Fruit fly (Drosophila melanogaster): ENCODE data around the gene Grd.
A peak's percentile ranks its signal among the peaks of the same experiment; 100 is the strongest.

Gene Grd

DNA sequence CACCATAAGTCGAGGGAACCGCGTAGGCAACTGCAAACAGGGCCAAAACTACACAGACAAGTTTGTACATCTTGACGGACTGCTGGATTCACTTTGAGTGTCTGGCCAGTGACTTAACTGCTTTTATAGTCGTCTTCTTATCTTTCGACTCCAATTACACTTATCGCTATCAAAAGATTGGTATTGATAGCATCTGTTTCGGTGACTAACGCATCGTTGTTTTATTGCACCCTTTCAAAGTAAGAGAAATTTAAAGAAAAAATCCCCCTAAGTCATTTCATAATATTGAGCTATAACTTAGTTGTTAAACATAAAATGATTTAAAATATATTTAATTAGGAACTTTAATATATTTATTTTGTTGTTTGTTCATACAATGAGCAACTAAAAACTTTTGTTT is 61.1 kb downstream of the Grd start, which contains the start of gene CG5506:
TSS of gene CG5506 (minus strand) at position 101 of the 400 bp plus-strand sequence.
- TF ChIP-seq Myc (optimal IDR thresholded peaks at IDR 0.05) (no peak), Rel (GFP tag; optimal IDR thresholded peaks at IDR 0.05) (no peak), Rel (tag; optimal IDR thresholded peaks at IDR 0.05) (peak; percentile 66), Jra (GFP tag; optimal IDR thresholded peaks at IDR 0.05) (no peak)

DNA sequence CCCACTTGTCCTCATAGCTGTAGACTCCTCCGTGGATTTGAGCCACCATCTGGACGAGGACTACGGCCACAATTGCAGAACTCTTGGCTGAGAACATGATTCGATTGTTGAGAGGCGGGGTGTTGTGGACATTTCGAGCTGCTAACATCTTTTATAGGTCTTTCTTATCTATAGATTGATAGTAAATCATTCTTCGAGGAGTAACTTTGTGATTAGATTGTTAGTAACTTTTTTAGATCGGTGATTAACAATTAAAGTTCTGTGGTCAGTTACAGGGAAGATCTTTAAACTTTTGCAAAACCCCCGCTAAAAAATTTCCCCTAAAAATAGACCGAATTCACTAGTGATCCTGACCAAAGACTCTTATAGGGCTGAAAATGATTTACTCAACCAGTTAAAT is 63.4 kb downstream of the Grd start, which contains the start of gene CG16775:
TSS of gene CG16775 (minus strand) at position 101 of the 400 bp plus-strand sequence.
- no peak for TF ChIP-seq dmrt93B (GFP tag; optimal IDR thresholded peaks at IDR 0.05)
- no peak for TF ChIP-seq Abd-B (GFP tag; optimal IDR thresholded peaks at IDR 0.05)
- no peak for TF ChIP-seq Vsx2 (GFP tag; optimal IDR thresholded peaks at IDR 0.05; ENCODE audit: partially characterized antibody)
- no peak for TF ChIP-seq usp (GFP tag; optimal IDR thresholded peaks at IDR 0.05)
- TF ChIP-seq Hnf4 (GFP tag; optimal IDR thresholded peaks at IDR 0.05) = no peak
- no peak for TF ChIP-seq psq (GFP tag; optimal IDR thresholded peaks at IDR 0.05)
- TF ChIP-seq HLH106 (tag; optimal IDR thresholded peaks at IDR 0.05) = no peak
- no peak for TF ChIP-seq dsf (GFP tag; optimal IDR thresholded peaks at IDR 0.05; ENCODE audit: borderline replicate concordance)
- no peak for TF ChIP-seq brk (GFP tag; optimal IDR thresholded peaks at IDR 0.05)
- no peak for TF ChIP-seq sage (GFP tag; optimal IDR thresholded peaks at IDR 0.05)
- TF ChIP-seq Dfd (GFP tag; optimal IDR thresholded peaks at IDR 0.05) = no peak
- TF ChIP-seq CG9705 (GFP tag; optimal IDR thresholded peaks at IDR 0.05) = no peak
- TF ChIP-seq jim (GFP tag; optimal IDR thresholded peaks at IDR 0.05) = no peak
- TF ChIP-seq GATAd (GFP tag; optimal IDR thresholded peaks at IDR 0.05) = no peak

DNA sequence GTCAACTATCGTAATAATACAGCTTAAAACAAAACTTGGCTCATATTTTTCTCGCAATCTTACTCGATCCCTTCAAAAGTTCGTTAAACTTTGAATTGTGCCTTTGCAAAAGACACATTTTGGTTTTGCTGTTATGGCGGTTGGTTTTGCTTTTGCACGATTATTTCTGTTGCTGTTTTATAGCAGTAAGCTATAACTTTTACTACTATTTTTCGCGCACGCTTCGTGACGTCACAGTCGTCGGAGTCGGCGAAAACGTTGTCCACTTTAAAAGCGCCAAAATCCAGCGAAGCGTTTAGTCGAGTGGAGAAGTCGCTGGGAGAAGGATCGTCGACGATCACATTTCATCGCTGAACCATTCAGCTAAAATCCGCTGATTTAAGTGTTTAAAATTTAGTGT is 64.3 kb downstream of the Grd start, which contains the start of gene CG7402:
TSS of gene CG7402 (plus strand) at position 313 of the 400 bp plus-strand sequence.
- no peak for TF ChIP-seq sv (GFP tag; optimal IDR thresholded peaks at IDR 0.05)
- TF ChIP-seq dsf (GFP tag; optimal IDR thresholded peaks at IDR 0.05; ENCODE audit: borderline replicate concordance) = no peak
- no peak for TF ChIP-seq tai (GFP tag; optimal IDR thresholded peaks at IDR 0.05)

All from whole organism, wandering third instar larva.